Fruit fly (Drosophila melanogaster) whole organism, embryonic: Measurements from ENCODE around the gene Datp.

Experiments used
- Ada2b ChIP-seq: fragments of 200-800 bp; sonication (Bioruptor generic); IDR thresholded peaks from 2 replicates; pipeline ENCODE4 v1.3.6; 2022; ENCODE audit warnings: missing biosample characterization, missing genetic modification characterization
- Atf6 ChIP-seq: fragments of 200-800 bp; sonication (Bioruptor generic); IDR thresholded peaks from 2 replicates; pipeline ENCODE4 v1.3.6; 2022; ENCODE audit warnings: missing biosample characterization, missing genetic modification characterization
- Blimp-1 ChIP-seq: fragments of 200-800 bp; sonication (Bioruptor generic); optimal IDR thresholded peaks from 3 replicates; lab custom pipeline; 2018; ENCODE audit warnings: missing biosample characterization, missing genetic modification characterization, mild to moderate bottlenecking, moderate library complexity, missing genetic modification reagents
- CG10565 ChIP-seq: fragments of 200-800 bp; sonication (Bioruptor generic); optimal IDR thresholded peaks from 3 replicates; lab custom pipeline; 2016; ENCODE audit warnings: missing biosample characterization, mild to moderate bottlenecking, missing genetic modification characterization
- CG12104 ChIP-seq: fragments of 200-800 bp; sonication (Bioruptor generic); optimal IDR thresholded peaks from 3 replicates; lab custom pipeline; 2016; ENCODE audit warnings: missing biosample characterization, missing genetic modification characterization
- CG12942 ChIP-seq: fragments of 200-800 bp; sonication (Bioruptor generic); optimal IDR thresholded peaks from 3 replicates; lab custom pipeline; 2016; ENCODE audit warnings: missing biosample characterization, missing genetic modification characterization
- CG13894 ChIP-seq: fragments of 200-800 bp; sonication (Bioruptor generic); optimal IDR thresholded peaks from 3 replicates; lab custom pipeline; 2018; ENCODE audit warnings: missing biosample characterization, mild to moderate bottlenecking, missing genetic modification characterization, moderate library complexity
- CG15269 ChIP-seq: fragments of 200-800 bp; sonication (Bioruptor generic); optimal IDR thresholded peaks from 2 replicates; lab custom pipeline; 2018; ENCODE audit warnings: missing biosample characterization, mild to moderate bottlenecking, missing genetic modification characterization, moderate library complexity
- CG17361 ChIP-seq: fragments of 200-800 bp; sonication (Bioruptor generic); IDR thresholded peaks from 3 replicates; pipeline ENCODE4 v1.3.6; 2022; ENCODE audit warnings: missing biosample characterization, missing genetic modification characterization
- CG17802 ChIP-seq: fragments of 200-800 bp; sonication (Bioruptor generic); optimal IDR thresholded peaks from 2 replicates; lab custom pipeline; 2018; ENCODE audit warnings: missing biosample characterization, mild to moderate bottlenecking, missing genetic modification characterization, moderate library complexity
- CG1832 ChIP-seq: fragments of 200-800 bp; sonication (Bioruptor generic); optimal IDR thresholded peaks from 2 replicates; lab custom pipeline; 2017; ENCODE audit warnings: missing biosample characterization, mild to moderate bottlenecking, missing genetic modification characterization, inconsistent platforms
- CG2116 ChIP-seq: fragments of 200-800 bp; sonication (Bioruptor generic); optimal IDR thresholded peaks from 3 replicates; lab custom pipeline; 2018; ENCODE audit warnings: missing biosample characterization, mild to moderate bottlenecking, missing genetic modification characterization
- CG2129 ChIP-seq: fragments of 200-800 bp; sonication (Bioruptor generic); IDR thresholded peaks from 2 replicates; pipeline ENCODE4 v1.3.6; 2022; ENCODE audit warnings: missing biosample characterization, missing genetic modification characterization; ENCODE audit not compliant: partially characterized antibody
- CG2202 ChIP-seq: fragments of 200-800 bp; sonication (Bioruptor generic); optimal IDR thresholded peaks from 2 replicates; lab custom pipeline; 2018; ENCODE audit warnings: missing biosample characterization, mild to moderate bottlenecking, missing genetic modification characterization
- CG30020 ChIP-seq: fragments of 200-800 bp; optimal IDR thresholded peaks from 2 replicates; lab custom pipeline; 2019; ENCODE audit warnings: missing biosample characterization, mild to moderate bottlenecking, missing genetic modification characterization, moderate library complexity
- CG32532 ChIP-seq: fragments of 200-800 bp; sonication (Bioruptor generic); IDR thresholded peaks from 2 replicates; pipeline ENCODE4 v1.3.6; 2022; ENCODE audit warnings: missing biosample characterization, missing genetic modification characterization
- CG32772 ChIP-seq: fragments of 200-800 bp; sonication (Bioruptor generic); IDR thresholded peaks from 2 replicates; pipeline ENCODE4 v1.3.6; 2022; ENCODE audit warnings: missing biosample characterization, missing genetic modification characterization
- CG5953 ChIP-seq: fragments of 200-800 bp; sonication (Bioruptor generic); IDR thresholded peaks from 2 replicates; pipeline ENCODE4 v1.3.6; 2022; ENCODE audit warnings: missing biosample characterization, missing genetic modification characterization
- CG6654 ChIP-seq: fragments of 200-800 bp; sonication (Bioruptor generic); optimal IDR thresholded peaks from 2 replicates; lab custom pipeline; 2017; ENCODE audit warnings: missing biosample characterization, mild to moderate bottlenecking, missing genetic modification characterization
- CG6683 ChIP-seq: fragments of 200-800 bp; sonication (Bioruptor generic); optimal IDR thresholded peaks from 2 replicates; lab custom pipeline; 2017; ENCODE audit warnings: missing biosample characterization, mild to moderate bottlenecking, missing genetic modification characterization, missing genetic modification reagents
- CG8765 ChIP-seq: fragments of 200-800 bp; sonication (Bioruptor generic); IDR thresholded peaks from 2 replicates; pipeline ENCODE4 v1.3.6; 2022; ENCODE audit warnings: missing biosample characterization, missing genetic modification characterization
- Dll ChIP-seq: fragments of 200-800 bp; sonication (Bioruptor generic); IDR thresholded peaks from 4 replicates; pipeline ENCODE4 v1.3.6; 2022; ENCODE audit warnings: missing biosample characterization, missing genetic modification characterization; ENCODE audit not compliant: partially characterized antibody
- HLHmδ ChIP-seq: fragments of 200-800 bp; sonication (Bioruptor generic); optimal IDR thresholded peaks from 2 replicates; lab custom pipeline; 2018; ENCODE audit warnings: missing biosample characterization, mild to moderate bottlenecking, missing genetic modification characterization, moderate library complexity
- Hmx ChIP-seq: fragments of 200-800 bp; sonication (Bioruptor generic); optimal IDR thresholded peaks from 2 replicates; lab custom pipeline; 2016; ENCODE audit warnings: missing biosample characterization, missing genetic modification characterization
- Myb ChIP-seq: fragments of 200-800 bp; sonication (Bioruptor generic); optimal IDR thresholded peaks from 2 replicates; lab custom pipeline; 2016; ENCODE audit warnings: missing biosample characterization, missing genetic modification characterization
- NC2α ChIP-seq: fragments of 200-800 bp; sonication (Bioruptor generic); optimal IDR thresholded peaks from 2 replicates; lab custom pipeline; 2016; ENCODE audit warnings: missing biosample characterization, missing genetic modification characterization
- NFAT ChIP-seq: fragments of 200-800 bp; sonication (Bioruptor generic); IDR thresholded peaks from 2 replicates; pipeline ENCODE4 v1.3.6; 2022; ENCODE audit warnings: missing biosample characterization, missing genetic modification characterization
- Stat92E ChIP-seq, 3 experiments: fragments of >200 bp in 2 of 3; fragments of 200-800 bp in 1 of 3; sonication (Bioruptor generic) in 1 of 3; optimal IDR thresholded peaks; 2 replicates each; lab custom pipeline; 2017 to 2019; ENCODE audit warnings: missing biosample characterization in 3 of 3, missing genetic modification characterization in 3 of 3, mild to moderate bottlenecking in 1 of 3, moderate library complexity in 1 of 3
- Trl ChIP-seq, 3 experiments: fragments of >200 bp in 2 of 3; fragments of 200-800 bp in 1 of 3; sonication (Bioruptor generic) in 1 of 3; optimal IDR thresholded peaks; 2 replicates in 1 of 3; 3 replicates in 2 of 3; lab custom pipeline; 2016 to 2017; ENCODE audit warnings: missing biosample characterization in 1 of 3, missing genetic modification characterization in 1 of 3
- ab ChIP-seq: fragments of 200-800 bp; sonication (Bioruptor generic); optimal IDR thresholded peaks from 2 replicates; lab custom pipeline; 2016; ENCODE audit warnings: missing biosample characterization, missing genetic modification characterization
- ap ChIP-seq: fragments of 200-800 bp; sonication (Bioruptor generic); IDR thresholded peaks from 2 replicates; pipeline ENCODE4 v1.3.6; 2022; ENCODE audit warnings: missing biosample characterization, missing genetic modification characterization
- disco-r ChIP-seq: fragments of 200-800 bp; sonication (Bioruptor generic); optimal IDR thresholded peaks from 2 replicates; lab custom pipeline; 2016; ENCODE audit warnings: missing biosample characterization, missing genetic modification characterization
- emc ChIP-seq: fragments of 200-800 bp; sonication (Bioruptor generic); optimal IDR thresholded peaks from 2 replicates; lab custom pipeline; 2016; ENCODE audit warnings: missing biosample characterization, missing genetic modification characterization
- fru ChIP-seq: fragments of >200 bp; optimal IDR thresholded peaks from 2 replicates; lab custom pipeline; 2017
- h ChIP-seq: fragments of >200 bp; optimal IDR thresholded peaks from 2 replicates; lab custom pipeline; 2017
- luna ChIP-seq: fragments of 200-800 bp; sonication (Bioruptor generic); optimal IDR thresholded peaks from 2 replicates; lab custom pipeline; 2016; ENCODE audit warnings: missing biosample characterization, missing genetic modification characterization
- nau ChIP-seq: fragments of 200-800 bp; sonication (Bioruptor generic); optimal IDR thresholded peaks from 3 replicates; lab custom pipeline; 2017; ENCODE audit warnings: missing biosample characterization, mild to moderate bottlenecking, missing genetic modification characterization, missing genetic modification reagents
- nmo ChIP-seq: fragments of 200-800 bp; sonication (Bioruptor generic); optimal IDR thresholded peaks from 2 replicates; lab custom pipeline; 2018; ENCODE audit warnings: missing biosample characterization, mild to moderate bottlenecking, missing genetic modification characterization, moderate library complexity
- oc ChIP-seq: fragments of 200-800 bp; sonication (Bioruptor generic); optimal IDR thresholded peaks from 2 replicates; lab custom pipeline; 2018; ENCODE audit warnings: missing biosample characterization, mild to moderate bottlenecking, missing genetic modification characterization, moderate library complexity
- odd ChIP-seq: fragments of 200-800 bp; sonication (Bioruptor generic); optimal IDR thresholded peaks from 2 replicates; lab custom pipeline; 2017; ENCODE audit warnings: missing biosample characterization, mild to moderate bottlenecking, missing genetic modification characterization
- pan ChIP-seq, 4 experiments: fragments of >200 bp in 3 of 4; fragments of 200-800 bp in 1 of 4; sonication (Bioruptor generic) in 1 of 4; optimal IDR thresholded peaks in 3 of 4; IDR thresholded peaks in 1 of 4; 2 replicates each; pipeline versions ENCODE4 v1.3.6 to Lab custom; 2017 to 2022; ENCODE audit warnings: missing biosample characterization in 2 of 4, missing genetic modification characterization in 2 of 4, mixed read lengths in 1 of 4
- prd ChIP-seq, 3 experiments: fragments of >200 bp in 2 of 3; fragments of 200-800 bp in 1 of 3; sonication (Bioruptor generic) in 1 of 3; optimal IDR thresholded peaks in 2 of 3; IDR thresholded peaks in 1 of 3; 2 replicates in 2 of 3; 3 replicates in 1 of 3; pipeline versions ENCODE4 v1.3.6 to Lab custom; 2017 to 2022; ENCODE audit warnings: missing biosample characterization in 1 of 3, missing genetic modification characterization in 1 of 3
- psq ChIP-seq: fragments of 200-800 bp; sonication (Bioruptor generic); optimal IDR thresholded peaks from 2 replicates; lab custom pipeline; 2017; ENCODE audit warnings: missing biosample characterization, missing genetic modification characterization
- salm ChIP-seq: fragments of 200-800 bp; sonication (Bioruptor generic); optimal IDR thresholded peaks from 2 replicates; lab custom pipeline; 2018; ENCODE audit warnings: missing biosample characterization, mild to moderate bottlenecking, missing genetic modification characterization
- tap ChIP-seq: fragments of 200-800 bp; optimal IDR thresholded peaks from 3 replicates; lab custom pipeline; 2019; ENCODE audit warnings: missing biosample characterization, mild to moderate bottlenecking, missing genetic modification characterization, moderate library complexity
- tin ChIP-seq: fragments of 200-800 bp; sonication (Bioruptor generic); optimal IDR thresholded peaks from 3 replicates; lab custom pipeline; 2016; ENCODE audit warnings: missing biosample characterization, missing genetic modification characterization
- tio ChIP-seq: fragments of 200-800 bp; sonication (Bioruptor generic); optimal IDR thresholded peaks from 2 replicates; lab custom pipeline; 2017; ENCODE audit warnings: missing biosample characterization, missing genetic modification characterization, inconsistent platforms
- trh ChIP-seq: fragments of 200-800 bp; sonication (Bioruptor generic); optimal IDR thresholded peaks from 2 replicates; lab custom pipeline; 2016; ENCODE audit warnings: missing biosample characterization, missing genetic modification characterization

Datp gene

DNA sequence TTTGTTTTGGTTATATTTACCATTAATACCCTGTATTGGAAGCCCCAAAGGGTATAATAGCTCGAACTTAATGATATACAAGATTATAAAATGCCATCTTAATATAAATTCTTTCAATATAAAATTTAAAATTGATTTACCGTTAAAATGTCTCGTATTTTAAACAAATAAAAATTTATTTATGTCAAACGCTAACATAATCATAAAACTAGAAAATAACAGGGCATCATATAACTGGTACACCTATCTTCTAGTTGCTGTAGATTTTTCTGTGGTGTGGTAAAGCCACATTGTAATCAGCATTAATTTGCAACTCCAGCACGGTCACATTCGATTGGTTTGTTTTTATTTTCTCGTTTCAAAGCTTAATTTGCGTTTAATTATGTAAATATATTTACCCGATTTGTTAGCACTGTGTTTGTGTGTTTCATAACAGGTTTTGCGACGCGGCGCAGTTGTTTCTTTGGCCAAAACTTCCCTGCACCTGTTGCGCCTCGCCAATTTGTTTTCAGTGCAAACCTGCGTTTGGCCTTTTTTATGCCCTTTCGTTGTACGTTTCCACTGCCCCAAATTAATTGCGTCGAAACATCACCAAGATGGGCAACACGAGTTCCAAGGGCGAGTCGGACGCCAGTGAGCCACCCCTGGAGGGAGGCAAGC is 18.5 kb upstream of the Datp start, which contains the start of the genes CG4658 and CG5846 (continued):
- peak; percentile 75 for TF ChIP-seq CG6683 (GFP tag; lab: Kevin White, UChicago)
- peak; percentile 93 for TF ChIP-seq tio
- peak; percentile 94 for TF ChIP-seq oc (tag; lab: Kevin White, UChicago)
- TF ChIP-seq nmo: peak; percentile 97
- TF ChIP-seq Hmx (GFP tag; lab: Kevin White, UChicago): peak; percentile 73
- TF ChIP-seq Stat92E (GFP tag; optimal IDR thresholded peaks at IDR 0.05; lab: Kevin White, UChicago): peak in 1 of 3 experiments; percentile 88
- TF ChIP-seq Myb (GFP tag; lab: Kevin White, UChicago): peak; percentile 47
- peak; percentile 81 for TF ChIP-seq psq
- TF ChIP-seq emc: peak; percentile 30
- peak; percentile 93 for TF ChIP-seq Ada2b
- TF ChIP-seq NFAT: peak; percentile 76
- peak; percentile 91 for TF ChIP-seq CG2116 (GFP tag; lab: Kevin White, UChicago)
- no peak; the same call in 3 of the 4 replicates for TF ChIP-seq Dll
- peak; percentile 96 for TF ChIP-seq CG17361 (GFP tag; lab: Robert Waterston, UW)
- peak; percentile 93 for TF ChIP-seq CG15269 (tag; lab: Kevin White, UChicago)
- peak; percentile 94 for TF ChIP-seq CG12942 (GFP tag; lab: Kevin White, UChicago)
- peak; percentile 90 for TF ChIP-seq CG13894 (tag; lab: Kevin White, UChicago)
- TF ChIP-seq CG12104 (GFP tag; lab: Kevin White, UChicago): peak; percentile 85
- TF ChIP-seq ap (GFP tag; lab: Robert Waterston, UW): peak; percentile 94
- no peak for TF ChIP-seq luna (GFP tag; lab: Kevin White, UChicago)
- TF ChIP-seq tin (GFP tag; lab: Kevin White, UChicago): peak; percentile 92
- peak; percentile 91 for TF ChIP-seq CG2202
- TF ChIP-seq HLHmδ (GFP tag; lab: Kevin White, UChicago): no peak
- TF ChIP-seq CG5953 (GFP tag; lab: Robert Waterston, UW): peak; percentile 86
- no peak for TF ChIP-seq Trl (optimal IDR thresholded peaks at IDR 0.05; lab: Kevin White, UChicago)
- peak; percentile 75 for TF ChIP-seq Trl (GFP tag; optimal IDR thresholded peaks at IDR 0.05; lab: Kevin White, UChicago)
- TF ChIP-seq CG32772: peak; percentile 97
- peak; percentile 95 for TF ChIP-seq CG32532 (GFP tag; lab: Robert Waterston, UW)
- TF ChIP-seq NC2α (GFP tag; lab: Kevin White, UChicago): peak; percentile 83
- peak; percentile 77 for TF ChIP-seq CG8765 (GFP tag; lab: Robert Waterston, UW)
- TF ChIP-seq CG17802 (tag; lab: Kevin White, UChicago): peak; percentile 64
- no peak for TF ChIP-seq nau (GFP tag; lab: Kevin White, UChicago)
- peak; percentile 95 for TF ChIP-seq Atf6 (GFP tag; lab: Robert Waterston, UW)
- peak; percentile 26 for TF ChIP-seq ab (GFP tag; lab: Kevin White, UChicago)
- peak; percentile 95 for TF ChIP-seq Blimp-1 (GFP tag; lab: Kevin White, UChicago)
- TF ChIP-seq odd: peak; percentile 89
- TF ChIP-seq prd (optimal IDR thresholded peaks at IDR 0.05; lab: Kevin White, UChicago): no peak
- peak; percentile 98 for TF ChIP-seq prd (GFP tag; IDR thresholded peaks at IDR 0.05; lab: Robert Waterston, UW)
- TF ChIP-seq trh (GFP tag; lab: Kevin White, UChicago): peak; percentile 80
- TF ChIP-seq salm (tag; lab: Kevin White, UChicago): peak; percentile 91
- TF ChIP-seq fru (lab: Kevin White, UChicago): no peak
- TF ChIP-seq pan (optimal IDR thresholded peaks at IDR 0.05; lab: Kevin White, UChicago): peak in 1 of 2 experiments; percentile 69
- TF ChIP-seq pan (GFP tag; optimal IDR thresholded peaks at IDR 0.05 in 1 of 2, IDR thresholded peaks at IDR 0.05 in 1 of 2): peak; percentile 80 to 97
- no peak for TF ChIP-seq CG1832 (GFP tag; lab: Kevin White, UChicago)
- no peak for TF ChIP-seq h
- peak; percentile 92 for TF ChIP-seq tap (tag; lab: Kevin White, UChicago)
- no peak for TF ChIP-seq CG2129
- peak; percentile 78 for TF ChIP-seq CG30020 (tag; lab: Kevin White, UChicago)
- peak; percentile 52 for TF ChIP-seq CG10565 (GFP tag; lab: Kevin White, UChicago)
- TF ChIP-seq CG6654 (GFP tag; lab: Kevin White, UChicago): peak; percentile 45
- peak; percentile 81 for TF ChIP-seq disco-r
